Fruit fly (Drosophila melanogaster) whole organism, embryonic: ENCODE measurements around the gene Arpc1.

Experiments used
- Asciz ChIP-seq: fragments of 200-800 bp; sonication (Bioruptor generic); optimal IDR thresholded peaks from 2 replicates; lab custom pipeline; 2017; ENCODE audit warnings: missing biosample characterization, mild to moderate bottlenecking, missing genetic modification characterization, missing genetic modification reagents
- Blimp-1 ChIP-seq: fragments of 200-800 bp; sonication (Bioruptor generic); optimal IDR thresholded peaks from 3 replicates; lab custom pipeline; 2018; ENCODE audit warnings: missing biosample characterization, missing genetic modification characterization, mild to moderate bottlenecking, moderate library complexity, missing genetic modification reagents
- BtbVII ChIP-seq: fragments of 200-800 bp; sonication (Bioruptor generic); optimal IDR thresholded peaks from 3 replicates; lab custom pipeline; 2017; ENCODE audit warnings: missing biosample characterization, mild to moderate bottlenecking, missing genetic modification characterization
- C15 ChIP-seq: fragments of 200-800 bp; sonication (Bioruptor generic); IDR thresholded peaks from 3 replicates; pipeline ENCODE4 v1.3.6; 2022; ENCODE audit warnings: missing biosample characterization, missing genetic modification characterization
- CG10543 ChIP-seq: fragments of 200-800 bp; sonication (Bioruptor generic); optimal IDR thresholded peaks from 3 replicates; lab custom pipeline; 2017; ENCODE audit warnings: missing biosample characterization, mild to moderate bottlenecking, missing genetic modification characterization, moderate library complexity
- CG12769 ChIP-seq: fragments of 200-800 bp; sonication (Bioruptor generic); optimal IDR thresholded peaks from 2 replicates; lab custom pipeline; 2019; ENCODE audit warnings: missing biosample characterization, mild to moderate bottlenecking, missing genetic modification characterization, moderate library complexity
- CG16779 ChIP-seq: fragments of 200-800 bp; sonication (Bioruptor generic); IDR thresholded peaks from 2 replicates; pipeline ENCODE4 v1.3.6; 2022; ENCODE audit warnings: missing biosample characterization, missing genetic modification characterization
- CG17328 ChIP-seq: fragments of 200-800 bp; sonication (Bioruptor generic); IDR thresholded peaks from 2 replicates; pipeline ENCODE4 v1.3.6; 2022; ENCODE audit warnings: missing biosample characterization, missing genetic modification characterization
- CG17359 ChIP-seq: fragments of 200-800 bp; sonication (Bioruptor generic); optimal IDR thresholded peaks from 3 replicates; lab custom pipeline; 2018; ENCODE audit warnings: missing biosample characterization, mild to moderate bottlenecking, missing genetic modification characterization, moderate library complexity
- CG1792 ChIP-seq: fragments of 200-800 bp; sonication (Bioruptor generic); optimal IDR thresholded peaks from 2 replicates; lab custom pipeline; 2016; ENCODE audit warnings: missing biosample characterization, missing genetic modification characterization
- CG4282 ChIP-seq: fragments of 200-800 bp; sonication (Bioruptor generic); optimal IDR thresholded peaks from 2 replicates; lab custom pipeline; 2016; ENCODE audit warnings: missing biosample characterization, missing genetic modification characterization
- CG4328 ChIP-seq: fragments of 200-800 bp; sonication (Bioruptor generic); optimal IDR thresholded peaks from 3 replicates; lab custom pipeline; 2017; ENCODE audit warnings: missing biosample characterization, missing genetic modification reagents, missing genetic modification characterization
- CG4424 ChIP-seq: fragments of 200-800 bp; sonication (Bioruptor generic); optimal IDR thresholded peaks from 3 replicates; lab custom pipeline; 2016; ENCODE audit warnings: missing biosample characterization, missing genetic modification characterization
- CG5180 ChIP-seq: fragments of 200-800 bp; sonication (Bioruptor generic); optimal IDR thresholded peaks from 3 replicates; lab custom pipeline; 2017; ENCODE audit warnings: missing biosample characterization, missing genetic modification characterization, mild to moderate bottlenecking, moderate library complexity, missing genetic modification reagents
- CG6689 ChIP-seq: fragments of 200-800 bp; sonication (Bioruptor generic); IDR thresholded peaks from 2 replicates; pipeline ENCODE4 v1.3.6; 2022; ENCODE audit warnings: missing biosample characterization, missing genetic modification characterization
- CG8281 ChIP-seq: fragments of 200-800 bp; sonication (Bioruptor generic); optimal IDR thresholded peaks from 2 replicates; lab custom pipeline; 2018; ENCODE audit warnings: missing biosample characterization, mild to moderate bottlenecking, missing genetic modification characterization, moderate library complexity
- CG8944 ChIP-seq: fragments of 200-800 bp; sonication (Bioruptor generic); optimal IDR thresholded peaks from 3 replicates; lab custom pipeline; 2016; ENCODE audit warnings: missing biosample characterization, missing genetic modification characterization
- CG9609 ChIP-seq: fragments of 200-800 bp; sonication (Bioruptor generic); optimal IDR thresholded peaks from 3 replicates; lab custom pipeline; 2016; ENCODE audit warnings: missing biosample characterization, missing genetic modification characterization
- CG9817 ChIP-seq: fragments of 200-800 bp; sonication (Bioruptor generic); optimal IDR thresholded peaks from 2 replicates; lab custom pipeline; 2018; ENCODE audit warnings: missing biosample characterization, mild to moderate bottlenecking, missing genetic modification characterization, moderate library complexity
- Camta ChIP-seq: fragments of 200-800 bp; sonication (Bioruptor generic); optimal IDR thresholded peaks from 2 replicates; lab custom pipeline; 2016; ENCODE audit warnings: missing biosample characterization, missing genetic modification characterization
- Dip2 ChIP-seq: fragments of 200-800 bp; sonication (Bioruptor generic); IDR thresholded peaks from 2 replicates; pipeline ENCODE4 v1.3.6; 2022; ENCODE audit warnings: missing biosample characterization, missing genetic modification characterization
- E2f2 ChIP-seq: fragments of 200-800 bp; sonication (Bioruptor generic); IDR thresholded peaks from 2 replicates; pipeline ENCODE4 v1.3.6; 2022; ENCODE audit warnings: missing biosample characterization, missing genetic modification characterization
- Gsc ChIP-seq: fragments of 200-800 bp; sonication (Bioruptor generic); IDR thresholded peaks from 2 replicates; pipeline ENCODE4 v1.3.6; 2022; ENCODE audit warnings: missing biosample characterization, missing genetic modification characterization
- Hey ChIP-seq: fragments of 200-800 bp; sonication (Bioruptor generic); optimal IDR thresholded peaks from 3 replicates; lab custom pipeline; 2018; ENCODE audit warnings: missing biosample characterization, mild to moderate bottlenecking, missing genetic modification characterization
- HmgZ ChIP-seq: fragments of 200-800 bp; sonication (Bioruptor generic); optimal IDR thresholded peaks from 2 replicates; lab custom pipeline; 2018; ENCODE audit warnings: missing biosample characterization, mild to moderate bottlenecking, missing genetic modification characterization
- Hr3 ChIP-seq: fragments of 200-800 bp; sonication (Bioruptor generic); optimal IDR thresholded peaks from 3 replicates; lab custom pipeline; 2016; ENCODE audit warnings: missing biosample characterization, missing genetic modification characterization
- Hsf ChIP-seq: fragments of 200-800 bp; sonication (Bioruptor generic); optimal IDR thresholded peaks from 3 replicates; lab custom pipeline; 2016; ENCODE audit warnings: missing biosample characterization, missing genetic modification characterization
- Lpt ChIP-seq: fragments of >200 bp; optimal IDR thresholded peaks from 2 replicates; lab custom pipeline; 2018; ENCODE audit warnings: missing biosample characterization, missing genetic modification characterization
- Mes4 ChIP-seq: fragments of 200-800 bp; sonication (Bioruptor generic); optimal IDR thresholded peaks from 2 replicates; lab custom pipeline; 2016; ENCODE audit warnings: missing biosample characterization, missing genetic modification characterization
- Sry-β ChIP-seq: fragments of 200-800 bp; sonication (Bioruptor generic); optimal IDR thresholded peaks from 2 replicates; lab custom pipeline; 2018; ENCODE audit warnings: missing biosample characterization, mild to moderate bottlenecking, missing genetic modification characterization, moderate library complexity
- Taf1 ChIP-seq: fragments of 200-800 bp; sonication (Bioruptor generic); IDR thresholded peaks from 2 replicates; pipeline ENCODE4 v1.3.6; 2022; ENCODE audit warnings: missing biosample characterization, missing genetic modification characterization
- amos ChIP-seq: fragments of 200-800 bp; sonication (Bioruptor generic); IDR thresholded peaks from 2 replicates; pipeline ENCODE4 v1.3.6; 2022; ENCODE audit warnings: missing biosample characterization, missing genetic modification characterization; ENCODE audit not compliant: partially characterized antibody
- bsh ChIP-seq, 2 experiments: fragments of 200-800 bp; sonication (Bioruptor generic); optimal IDR thresholded peaks; 2 replicates each; lab custom pipeline; 2017 to 2018; ENCODE audit warnings: mild to moderate bottlenecking in 2 of 2, missing biosample characterization in 2 of 2, missing genetic modification characterization in 2 of 2, moderate library complexity in 1 of 2
- ci ChIP-seq: fragments of 200-800 bp; sonication (Bioruptor generic); IDR thresholded peaks from 3 replicates; pipeline ENCODE4 v1.3.6; 2022; ENCODE audit warnings: missing biosample characterization, missing genetic modification characterization
- cwo ChIP-seq: fragments of 200-800 bp; sonication (Bioruptor generic); optimal IDR thresholded peaks from 3 replicates; lab custom pipeline; 2017; ENCODE audit warnings: missing biosample characterization, missing genetic modification characterization, mild to moderate bottlenecking, moderate library complexity, missing genetic modification reagents
- dan ChIP-seq: fragments of 200-800 bp; sonication (Bioruptor generic); IDR thresholded peaks from 2 replicates; pipeline ENCODE4 v1.3.6; 2022; ENCODE audit warnings: missing biosample characterization, missing genetic modification characterization
- dimm ChIP-seq: fragments of 200-800 bp; sonication (Bioruptor generic); IDR thresholded peaks from 2 replicates; pipeline ENCODE4 v1.3.6; 2022; ENCODE audit warnings: missing biosample characterization, missing genetic modification characterization
- exex ChIP-seq: fragments of 200-800 bp; sonication (Bioruptor generic); optimal IDR thresholded peaks from 4 replicates; lab custom pipeline; 2018; ENCODE audit warnings: missing biosample characterization, mild to moderate bottlenecking, missing genetic modification characterization, moderate library complexity
- gce ChIP-seq: fragments of 200-800 bp; sonication (Bioruptor generic); IDR thresholded peaks from 3 replicates; pipeline ENCODE4 v1.3.6; 2022; ENCODE audit warnings: missing biosample characterization, missing genetic modification characterization
- hkb ChIP-seq, 2 experiments: fragments of 200-800 bp in 1 of 2; fragments of >200 bp in 1 of 2; sonication (Bioruptor generic) in 1 of 2; IDR thresholded peaks in 1 of 2; optimal IDR thresholded peaks in 1 of 2; 2 replicates each; pipeline versions ENCODE4 v1.3.6 to Lab custom; 2017 to 2022; ENCODE audit warnings: missing biosample characterization in 1 of 2, missing genetic modification characterization in 1 of 2
- hth ChIP-seq: fragments of >200 bp; optimal IDR thresholded peaks from 2 replicates; lab custom pipeline; 2017; ENCODE audit warnings: inconsistent platforms
- luna ChIP-seq: fragments of 200-800 bp; sonication (Bioruptor generic); optimal IDR thresholded peaks from 2 replicates; lab custom pipeline; 2016; ENCODE audit warnings: missing biosample characterization, missing genetic modification characterization
- maf-S ChIP-seq: fragments of 200-800 bp; sonication (Bioruptor generic); optimal IDR thresholded peaks from 2 replicates; lab custom pipeline; 2016; ENCODE audit warnings: missing biosample characterization, missing genetic modification characterization
- mld ChIP-seq: fragments of 200-800 bp; sonication (Bioruptor generic); IDR thresholded peaks from 3 replicates; pipeline ENCODE4 v1.3.6; 2022; ENCODE audit warnings: missing biosample characterization, missing genetic modification characterization; ENCODE audit not compliant: partially characterized antibody
- odd ChIP-seq: fragments of 200-800 bp; sonication (Bioruptor generic); optimal IDR thresholded peaks from 2 replicates; lab custom pipeline; 2017; ENCODE audit warnings: missing biosample characterization, mild to moderate bottlenecking, missing genetic modification characterization
- tin ChIP-seq: fragments of 200-800 bp; sonication (Bioruptor generic); optimal IDR thresholded peaks from 3 replicates; lab custom pipeline; 2016; ENCODE audit warnings: missing biosample characterization, missing genetic modification characterization
- tio ChIP-seq: fragments of 200-800 bp; sonication (Bioruptor generic); optimal IDR thresholded peaks from 2 replicates; lab custom pipeline; 2017; ENCODE audit warnings: missing biosample characterization, missing genetic modification characterization, inconsistent platforms
- tna ChIP-seq: fragments of 200-800 bp; sonication (Bioruptor generic); IDR thresholded peaks from 2 replicates; pipeline ENCODE4 v1.3.6; 2022; ENCODE audit warnings: missing biosample characterization, missing genetic modification characterization; ENCODE audit not compliant: partially characterized antibody
- trh ChIP-seq: fragments of 200-800 bp; sonication (Bioruptor generic); optimal IDR thresholded peaks from 2 replicates; lab custom pipeline; 2016; ENCODE audit warnings: missing biosample characterization, missing genetic modification characterization
- zfh2 ChIP-seq: fragments of 200-800 bp; sonication (Bioruptor generic); optimal IDR thresholded peaks from 2 replicates; lab custom pipeline; 2016; ENCODE audit warnings: missing biosample characterization, missing genetic modification characterization

Gene Arpc1

dm6 chr2L:13839744-13840151 is 10.2 kb upstream of the Arpc1 start (continued):
- no peak for TF ChIP-seq amos (GFP tag; lab: Robert Waterston, UW)
- peak; percentile 60 for TF ChIP-seq Hr3 (GFP tag; lab: Kevin White, UChicago)
- TF ChIP-seq CG6689 (GFP tag; lab: Robert Waterston, UW), result peak; percentile 79
- TF ChIP-seq CG17328 (GFP tag; lab: Robert Waterston, UW), result peak; percentile 79
- TF ChIP-seq CG16779, result no peak
- peak; percentile 59 for TF ChIP-seq CG5180
- peak; percentile 63 for TF ChIP-seq CG12769 (tag; lab: Kevin White, UChicago)
- TF ChIP-seq C15 (GFP tag; lab: Robert Waterston, UW), result no peak
- TF ChIP-seq mld, result no peak
- TF ChIP-seq Mes4 (GFP tag; lab: Kevin White, UChicago), result peak; percentile 70
- no peak for TF ChIP-seq Gsc (GFP tag; lab: Robert Waterston, UW)
- peak; percentile 63 for TF ChIP-seq BtbVII (GFP tag; lab: Kevin White, UChicago)
- no peak for TF ChIP-seq Lpt (GFP tag; lab: Kevin White, UChicago)
- TF ChIP-seq CG4282, result no peak
- TF ChIP-seq maf-S (GFP tag; lab: Kevin White, UChicago), result peak; percentile 52
- no peak for TF ChIP-seq CG10543 (GFP tag; lab: Kevin White, UChicago)
- TF ChIP-seq CG1792 (GFP tag; lab: Kevin White, UChicago), result peak; percentile 73
- TF ChIP-seq exex (tag; lab: Kevin White, UChicago), result no peak
- TF ChIP-seq zfh2 (GFP tag; lab: Kevin White, UChicago), result peak; percentile 52
- TF ChIP-seq HmgZ (tag; lab: Kevin White, UChicago), result peak; percentile 14
- TF ChIP-seq Blimp-1 (GFP tag; lab: Kevin White, UChicago), result peak; percentile 82
- 0 out of 2 replicates have a peak, but pooled peaks have one; percentile 44 for TF ChIP-seq Taf1 (GFP tag; lab: Robert Waterston, UW)
- no peak for TF ChIP-seq luna
- TF ChIP-seq CG8281, result peak; percentile 25
- TF ChIP-seq tio (GFP tag; lab: Kevin White, UChicago), result peak; percentile 69
- peak; percentile 81 for TF ChIP-seq CG4424 (GFP tag; lab: Kevin White, UChicago)
- peak; percentile 78 for TF ChIP-seq ci
- TF ChIP-seq tin (GFP tag; lab: Kevin White, UChicago), result peak; percentile 81
- TF ChIP-seq Hsf (GFP tag; lab: Kevin White, UChicago), result peak; percentile 92
- TF ChIP-seq hth, result no peak
- peak; percentile 70 for TF ChIP-seq cwo
- TF ChIP-seq CG17359 (tag; lab: Kevin White, UChicago), result peak; percentile 81
- TF ChIP-seq Camta, result peak; percentile 91
- TF ChIP-seq CG4328 (GFP tag; lab: Kevin White, UChicago), result peak; percentile 43
- 0 out of 2 replicates have a peak, but pooled peaks have one; percentile 24 for TF ChIP-seq Dip2 (GFP tag; lab: Robert Waterston, UW)
- TF ChIP-seq Hey (tag; lab: Kevin White, UChicago), result no peak
- TF ChIP-seq trh (GFP tag; lab: Kevin White, UChicago), result peak; percentile 56
- peak; percentile 69 for TF ChIP-seq CG9817 (tag; lab: Kevin White, UChicago)
- TF ChIP-seq tna, result no peak
- peak; percentile 67 for TF ChIP-seq E2f2 (GFP tag; lab: Robert Waterston, UW)
- TF ChIP-seq bsh (GFP tag; optimal IDR thresholded peaks at IDR 0.05; lab: Kevin White, UChicago), result peak; percentile 79 to 93
- peak; percentile 71 for TF ChIP-seq CG9609
- TF ChIP-seq Sry-β (GFP tag; lab: Kevin White, UChicago), result no peak
- peak; percentile 52; the same call in 1 of the 2 replicates for TF ChIP-seq dimm (GFP tag; lab: Robert Waterston, UW)
- TF ChIP-seq odd (GFP tag; lab: Kevin White, UChicago), result peak; percentile 84
- TF ChIP-seq CG8944 (GFP tag; lab: Kevin White, UChicago), result peak; percentile 58
- TF ChIP-seq hkb (optimal IDR thresholded peaks at IDR 0.05; lab: Kevin White, UChicago), result no peak
- TF ChIP-seq hkb (GFP tag; IDR thresholded peaks at IDR 0.05; lab: Robert Waterston, UW), result peak; percentile 90
- TF ChIP-seq dan, result no peak
- peak; percentile 53; the same call in 1 of the 3 replicates for TF ChIP-seq gce (GFP tag; lab: Robert Waterston, UW)
- TF ChIP-seq Asciz, result peak; percentile 76
